Worm (Caenorhabditis elegans): ENCODE measurements around the gene math-21.

DNA sequence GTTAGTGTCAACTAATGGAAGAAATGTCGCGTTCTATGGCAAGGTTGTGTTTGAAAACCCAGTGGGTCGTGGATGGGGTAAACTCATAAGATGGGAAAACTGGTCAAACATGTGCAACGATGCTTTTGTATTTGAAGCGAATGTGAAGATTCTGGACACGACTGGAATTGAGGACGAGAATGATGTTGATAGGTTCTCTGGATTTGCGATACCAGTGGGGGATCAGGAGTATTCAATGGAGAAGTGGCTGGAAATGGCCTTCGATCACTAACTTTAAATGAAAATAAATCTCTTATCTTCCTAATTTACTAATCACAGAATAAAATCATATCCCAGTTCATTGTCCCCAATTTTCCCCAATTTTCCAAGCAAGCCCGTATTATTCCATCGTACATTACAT is 17.3 kb downstream of the math-21 start:
- TF ChIP-seq lin-54 (GFP tag; optimal IDR thresholded peaks at IDR 0.05): no peak
- no peak for TF ChIP-seq dox-1 (GFP tag; IDR thresholded peaks at IDR 0.05)
- TF ChIP-seq B0261.1 (tag; optimal IDR thresholded peaks at IDR 0.05): no peak
- TF ChIP-seq mcd-1 (GFP tag; IDR thresholded peaks at IDR 0.05): no peak
- TF ChIP-seq Y56A3A.18 (GFP tag; IDR thresholded peaks at IDR 0.05): no peak
- no peak for TF ChIP-seq snpc-4 (GFP tag; optimal IDR thresholded peaks at IDR 0.05)
- TF ChIP-seq snpc-4 (tag; optimal IDR thresholded peaks at IDR 0.05): no peak
- TF ChIP-seq nfya-2 (GFP tag; IDR thresholded peaks at IDR 0.05): no peak
- no peak for TF ChIP-seq mxl-1 (tag; optimal IDR thresholded peaks at IDR 0.05)
- no peak for TF ChIP-seq hlh-26 (GFP tag; conservative IDR thresholded peaks at IDR 0.05)
- no peak for TF ChIP-seq unc-62 (GFP tag; optimal IDR thresholded peaks at IDR 0.05)

All from whole organism, young adult.